Fruit fly (Drosophila melanogaster) whole organism, embryonic: ENCODE measurements around the gene CG17959.
A peak's percentile ranks its signal among the peaks of the same experiment; 100 is the strongest.

Experiments
- ATbp ChIP-seq: fragments of 200-800 bp; sonication (Bioruptor generic); optimal IDR thresholded peaks from 2 replicates; lab custom pipeline; 2017; ENCODE audit warnings: missing biosample characterization, mild to moderate bottlenecking, missing genetic modification characterization, missing genetic modification reagents
- Ada2b ChIP-seq: fragments of 200-800 bp; sonication (Bioruptor generic); IDR thresholded peaks from 2 replicates; pipeline ENCODE4 v1.3.6; 2022; ENCODE audit warnings: missing biosample characterization, missing genetic modification characterization
- Bgb ChIP-seq: fragments of 200-800 bp; sonication (Bioruptor generic); IDR thresholded peaks from 2 replicates; pipeline ENCODE4 v1.3.6; 2022; ENCODE audit warnings: missing biosample characterization, missing genetic modification characterization; ENCODE audit not compliant: partially characterized antibody
- CG10267 ChIP-seq: fragments of 200-800 bp; sonication (Bioruptor generic); optimal IDR thresholded peaks from 2 replicates; lab custom pipeline; 2018; ENCODE audit warnings: missing biosample characterization, mild to moderate bottlenecking, missing genetic modification characterization, moderate library complexity
- CG11398 ChIP-seq: fragments of 200-800 bp; sonication (Bioruptor generic); optimal IDR thresholded peaks from 2 replicates; lab custom pipeline; 2016; ENCODE audit warnings: missing biosample characterization, missing genetic modification characterization
- CG14710 ChIP-seq: fragments of 200-800 bp; sonication (Bioruptor generic); optimal IDR thresholded peaks from 3 replicates; lab custom pipeline; 2019; ENCODE audit warnings: missing biosample characterization, mild to moderate bottlenecking, missing genetic modification characterization, moderate library complexity
- CG15601 ChIP-seq: fragments of 200-800 bp; sonication (Bioruptor generic); optimal IDR thresholded peaks from 3 replicates; lab custom pipeline; 2019; ENCODE audit warnings: missing biosample characterization, mild to moderate bottlenecking, missing genetic modification characterization, moderate library complexity
- CG15696 ChIP-seq: fragments of 200-800 bp; sonication (Bioruptor generic); optimal IDR thresholded peaks from 2 replicates; lab custom pipeline; 2019; ENCODE audit warnings: missing biosample characterization, mild to moderate bottlenecking, missing genetic modification characterization, moderate library complexity
- CG16779 ChIP-seq: fragments of 200-800 bp; sonication (Bioruptor generic); IDR thresholded peaks from 2 replicates; pipeline ENCODE4 v1.3.6; 2022; ENCODE audit warnings: missing biosample characterization, missing genetic modification characterization
- CG17328 ChIP-seq: fragments of 200-800 bp; sonication (Bioruptor generic); IDR thresholded peaks from 2 replicates; pipeline ENCODE4 v1.3.6; 2022; ENCODE audit warnings: missing biosample characterization, missing genetic modification characterization
- CG2120 ChIP-seq: fragments of 200-800 bp; sonication (Bioruptor generic); optimal IDR thresholded peaks from 3 replicates; lab custom pipeline; 2016; ENCODE audit warnings: missing biosample characterization, missing genetic modification characterization
- CG3163 ChIP-seq: fragments of 200-800 bp; sonication (Bioruptor generic); optimal IDR thresholded peaks from 3 replicates; lab custom pipeline; 2016; ENCODE audit warnings: missing biosample characterization, missing genetic modification characterization
- CG34224 ChIP-seq: fragments of 200-800 bp; sonication (Bioruptor generic); IDR thresholded peaks from 3 replicates; pipeline ENCODE4 v1.3.6; 2022; ENCODE audit warnings: missing biosample characterization, missing genetic modification characterization; ENCODE audit not compliant: partially characterized antibody
- CG4820 ChIP-seq: fragments of 200-800 bp; sonication (Bioruptor generic); optimal IDR thresholded peaks from 3 replicates; lab custom pipeline; 2016; ENCODE audit warnings: missing biosample characterization, missing genetic modification characterization
- CG4854 ChIP-seq: fragments of 200-800 bp; sonication (Bioruptor generic); optimal IDR thresholded peaks from 2 replicates; lab custom pipeline; 2016; ENCODE audit warnings: missing biosample characterization, missing genetic modification characterization, inconsistent platforms
- CG6254 ChIP-seq: fragments of 200-800 bp; sonication (Bioruptor generic); optimal IDR thresholded peaks from 3 replicates; lab custom pipeline; 2017; ENCODE audit warnings: mild to moderate bottlenecking, missing biosample characterization, missing genetic modification reagents, missing genetic modification characterization
- CG7357 ChIP-seq: fragments of 200-800 bp; sonication (Bioruptor generic); IDR thresholded peaks from 3 replicates; pipeline ENCODE4 v1.3.6; 2022; ENCODE audit warnings: missing biosample characterization, missing genetic modification characterization
- CG8944 ChIP-seq: fragments of 200-800 bp; sonication (Bioruptor generic); optimal IDR thresholded peaks from 3 replicates; lab custom pipeline; 2016; ENCODE audit warnings: missing biosample characterization, missing genetic modification characterization
- CG9932 ChIP-seq: fragments of 200-800 bp; sonication (Bioruptor generic); IDR thresholded peaks from 2 replicates; pipeline ENCODE4 v1.3.6; 2022; ENCODE audit warnings: missing biosample characterization, missing genetic modification characterization
- CHES-1-like ChIP-seq: fragments of 200-800 bp; sonication (Bioruptor generic); optimal IDR thresholded peaks from 2 replicates; lab custom pipeline; 2016; ENCODE audit warnings: missing biosample characterization, missing genetic modification characterization
- Chrac-16 ChIP-seq: fragments of 200-800 bp; sonication (Bioruptor generic); optimal IDR thresholded peaks from 3 replicates; lab custom pipeline; 2016; ENCODE audit warnings: missing biosample characterization, missing genetic modification characterization
- D19B ChIP-seq: fragments of 200-800 bp; sonication (Bioruptor generic); optimal IDR thresholded peaks from 2 replicates; lab custom pipeline; 2017; ENCODE audit warnings: missing biosample characterization, mild to moderate bottlenecking, missing genetic modification characterization
- Dll ChIP-seq: fragments of 200-800 bp; sonication (Bioruptor generic); IDR thresholded peaks from 4 replicates; pipeline ENCODE4 v1.3.6; 2022; ENCODE audit warnings: missing biosample characterization, missing genetic modification characterization; ENCODE audit not compliant: partially characterized antibody
- Eip74EF ChIP-seq, 2 experiments: fragments of 200-800 bp in 1 of 2; fragments of >200 bp in 1 of 2; sonication (Bioruptor generic) in 1 of 2; optimal IDR thresholded peaks; 2 replicates each; lab custom pipeline; 2017 to 2019; ENCODE audit warnings: missing biosample characterization in 2 of 2, missing genetic modification characterization in 2 of 2, mild to moderate bottlenecking in 1 of 2, moderate library complexity in 1 of 2
- Ets97D ChIP-seq: fragments of 200-800 bp; sonication (Bioruptor generic); optimal IDR thresholded peaks from 3 replicates; lab custom pipeline; 2016; ENCODE audit warnings: missing biosample characterization, missing genetic modification characterization
- H2.0 ChIP-seq: fragments of 200-800 bp; sonication (Bioruptor generic); IDR thresholded peaks from 2 replicates; pipeline ENCODE4 v1.3.6; 2022; ENCODE audit warnings: missing biosample characterization, missing genetic modification characterization
- HHEX ChIP-seq: fragments of 200-800 bp; sonication (Bioruptor generic); optimal IDR thresholded peaks from 3 replicates; lab custom pipeline; 2017; ENCODE audit warnings: missing biosample characterization, mild to moderate bottlenecking, missing genetic modification characterization, missing genetic modification reagents
- HLHmδ ChIP-seq: fragments of 200-800 bp; sonication (Bioruptor generic); optimal IDR thresholded peaks from 2 replicates; lab custom pipeline; 2018; ENCODE audit warnings: missing biosample characterization, mild to moderate bottlenecking, missing genetic modification characterization, moderate library complexity
- Hr39 ChIP-seq: fragments of >200 bp; optimal IDR thresholded peaks from 2 replicates; lab custom pipeline; 2017
- Hr51 ChIP-seq, 2 experiments: fragments of 200-800 bp; sonication (Bioruptor generic); optimal IDR thresholded peaks; 2 replicates in 1 of 2; 3 replicates in 1 of 2; lab custom pipeline; 2016 to 2018; ENCODE audit warnings: missing biosample characterization in 2 of 2, missing genetic modification characterization in 2 of 2, mild to moderate bottlenecking in 1 of 2, moderate library complexity in 1 of 2
- Lpt ChIP-seq: fragments of >200 bp; optimal IDR thresholded peaks from 2 replicates; lab custom pipeline; 2018; ENCODE audit warnings: missing biosample characterization, missing genetic modification characterization
- MBD-R2 ChIP-seq: fragments of 200-800 bp; sonication (Bioruptor generic); IDR thresholded peaks from 2 replicates; pipeline ENCODE4 v1.3.6; 2022; ENCODE audit warnings: missing biosample characterization, missing genetic modification characterization
- ase ChIP-seq: fragments of 200-800 bp; sonication (Bioruptor generic); IDR thresholded peaks from 3 replicates; pipeline ENCODE4 v1.3.6; 2022; ENCODE audit warnings: missing biosample characterization, missing genetic modification characterization
- ato ChIP-seq: fragments of 200-800 bp; sonication (Bioruptor generic); IDR thresholded peaks from 2 replicates; pipeline ENCODE4 v1.3.6; 2022; ENCODE audit warnings: missing biosample characterization, missing genetic modification characterization; ENCODE audit not compliant: partially characterized antibody
- caup ChIP-seq: fragments of 200-800 bp; sonication (Bioruptor generic); optimal IDR thresholded peaks from 3 replicates; lab custom pipeline; 2017; ENCODE audit warnings: missing biosample characterization, mild to moderate bottlenecking, missing genetic modification characterization, moderate library complexity; ENCODE audit not compliant: severe bottlenecking
- corto ChIP-seq: fragments of 200-800 bp; sonication (Bioruptor generic); optimal IDR thresholded peaks from 2 replicates; lab custom pipeline; 2016; ENCODE audit warnings: missing biosample characterization, mild to moderate bottlenecking, missing genetic modification characterization, moderate library complexity
- dan ChIP-seq: fragments of 200-800 bp; sonication (Bioruptor generic); IDR thresholded peaks from 2 replicates; pipeline ENCODE4 v1.3.6; 2022; ENCODE audit warnings: missing biosample characterization, missing genetic modification characterization
- disco-r ChIP-seq: fragments of 200-800 bp; sonication (Bioruptor generic); optimal IDR thresholded peaks from 2 replicates; lab custom pipeline; 2016; ENCODE audit warnings: missing biosample characterization, missing genetic modification characterization
- dm ChIP-seq: fragments of 200-800 bp; sonication (Bioruptor generic); optimal IDR thresholded peaks from 3 replicates; lab custom pipeline; 2016; ENCODE audit warnings: missing biosample characterization, missing genetic modification characterization
- exex ChIP-seq: fragments of 200-800 bp; sonication (Bioruptor generic); optimal IDR thresholded peaks from 4 replicates; lab custom pipeline; 2018; ENCODE audit warnings: missing biosample characterization, mild to moderate bottlenecking, missing genetic modification characterization, moderate library complexity
- gce ChIP-seq: fragments of 200-800 bp; sonication (Bioruptor generic); IDR thresholded peaks from 3 replicates; pipeline ENCODE4 v1.3.6; 2022; ENCODE audit warnings: missing biosample characterization, missing genetic modification characterization
- hb ChIP-seq: fragments of 200-800 bp; sonication (Bioruptor generic); IDR thresholded peaks from 3 replicates; pipeline ENCODE4 v1.3.6; 2022; ENCODE audit warnings: missing biosample characterization, missing genetic modification characterization; ENCODE audit not compliant: partially characterized antibody
- phol ChIP-seq: fragments of 200-800 bp; sonication (Bioruptor generic); optimal IDR thresholded peaks from 3 replicates; lab custom pipeline; 2018; ENCODE audit warnings: missing biosample characterization, mild to moderate bottlenecking, missing genetic modification characterization, moderate library complexity
- prd ChIP-seq, 3 experiments: fragments of >200 bp in 2 of 3; fragments of 200-800 bp in 1 of 3; sonication (Bioruptor generic) in 1 of 3; optimal IDR thresholded peaks in 2 of 3; IDR thresholded peaks in 1 of 3; 2 replicates in 2 of 3; 3 replicates in 1 of 3; pipeline versions ENCODE4 v1.3.6 to Lab custom; 2017 to 2022; ENCODE audit warnings: missing biosample characterization in 1 of 3, missing genetic modification characterization in 1 of 3
- row ChIP-seq: fragments of 200-800 bp; sonication (Bioruptor generic); IDR thresholded peaks from 3 replicates; pipeline ENCODE4 v1.3.6; 2022; ENCODE audit warnings: missing biosample characterization, missing genetic modification characterization
- sob ChIP-seq: fragments of 200-800 bp; sonication (Bioruptor generic); IDR thresholded peaks from 2 replicates; pipeline ENCODE4 v1.3.6; 2022; ENCODE audit warnings: missing biosample characterization, missing genetic modification characterization
- tin ChIP-seq: fragments of 200-800 bp; sonication (Bioruptor generic); optimal IDR thresholded peaks from 3 replicates; lab custom pipeline; 2016; ENCODE audit warnings: missing biosample characterization, missing genetic modification characterization
- tup ChIP-seq: fragments of 200-800 bp; sonication (Bioruptor generic); optimal IDR thresholded peaks from 2 replicates; lab custom pipeline; 2016; ENCODE audit warnings: missing biosample characterization, mild to moderate bottlenecking, missing genetic modification characterization, moderate library complexity
- vvl ChIP-seq: fragments of 200-800 bp; sonication (Bioruptor generic); IDR thresholded peaks from 2 replicates; pipeline ENCODE4 v1.3.6; 2022; ENCODE audit warnings: missing biosample characterization, missing genetic modification characterization

Gene CG17959

DNA sequence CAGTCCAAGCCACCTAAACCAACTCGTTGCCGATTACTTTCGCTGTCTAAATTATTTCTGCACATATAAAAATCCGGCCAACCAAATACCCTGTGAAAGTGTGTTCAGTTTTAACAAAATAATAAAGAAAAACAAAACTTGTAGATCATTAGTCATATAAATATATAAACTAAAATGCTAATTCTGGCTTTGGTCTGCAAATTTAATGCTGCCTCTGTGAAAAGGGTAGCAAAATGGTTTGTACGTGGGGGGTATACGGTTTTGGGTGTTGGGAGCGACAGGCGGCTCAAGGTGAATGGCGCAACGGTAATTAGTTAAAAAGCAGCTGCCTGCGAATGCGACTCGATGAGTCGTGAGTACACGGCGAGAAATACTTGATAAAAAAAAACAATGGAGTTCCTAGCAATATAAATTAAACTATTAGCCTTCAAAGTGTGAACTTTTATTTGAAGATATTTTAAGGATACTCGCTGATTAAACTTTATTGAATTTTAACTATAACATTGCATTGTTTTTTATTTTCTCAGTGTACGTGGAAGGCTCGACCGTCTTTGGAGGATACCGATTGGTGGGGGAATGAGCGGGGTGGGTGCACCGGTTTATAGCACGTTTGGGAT, 31.1 kb downstream of the CG17959 start (continued):
- peak; percentile 40 for TF ChIP-seq Chrac-16 (GFP tag; lab: Kevin White, UChicago)
- TF ChIP-seq dan (GFP tag; lab: Robert Waterston, UW), result no peak
- TF ChIP-seq CG4820 (GFP tag; lab: Kevin White, UChicago), result peak; percentile 56
- peak; percentile 39 for TF ChIP-seq D19B
- no peak for TF ChIP-seq MBD-R2 (GFP tag; lab: Robert Waterston, UW)
- no peak for TF ChIP-seq Ets97D (GFP tag; lab: Kevin White, UChicago)
- no peak for TF ChIP-seq disco-r (GFP tag; lab: Kevin White, UChicago)
- no peak for TF ChIP-seq corto (GFP tag; lab: Kevin White, UChicago)
- no peak for TF ChIP-seq Bgb (GFP tag; lab: Robert Waterston, UW)
- peak; percentile 1 for TF ChIP-seq dm (GFP tag; lab: Kevin White, UChicago)
- no peak for TF ChIP-seq ato
- TF ChIP-seq CG8944 (GFP tag; lab: Kevin White, UChicago), result peak; percentile 20
- TF ChIP-seq ase, result no peak
- no peak for TF ChIP-seq CG34224 (GFP tag; lab: Robert Waterston, UW)
- peak; percentile 16 for TF ChIP-seq CG2120
- TF ChIP-seq exex (tag; lab: Kevin White, UChicago), result no peak
- TF ChIP-seq CG7357 (GFP tag; lab: Robert Waterston, UW), result no peak
- no peak for TF ChIP-seq Eip74EF (GFP tag; optimal IDR thresholded peaks at IDR 0.05; lab: Kevin White, UChicago)
- no peak for TF ChIP-seq CG3163 (GFP tag; lab: Kevin White, UChicago)
- TF ChIP-seq CG9932 (GFP tag; lab: Robert Waterston, UW), result no peak
- no peak for TF ChIP-seq prd (optimal IDR thresholded peaks at IDR 0.05; lab: Kevin White, UChicago)
- TF ChIP-seq prd (GFP tag; IDR thresholded peaks at IDR 0.05; lab: Robert Waterston, UW), result peak; percentile 60; the same call in 2 of the 3 replicates
- peak in 1 of 2 experiments; percentile 21 for TF ChIP-seq Hr51 (GFP tag; optimal IDR thresholded peaks at IDR 0.05; lab: Kevin White, UChicago)
- no peak for TF ChIP-seq hb
- TF ChIP-seq CG11398, result no peak
- TF ChIP-seq tin (GFP tag; lab: Kevin White, UChicago), result peak; percentile 41
- TF ChIP-seq CG14710 (tag; lab: Kevin White, UChicago), result peak; percentile 45
- TF ChIP-seq CG16779 (GFP tag; lab: Robert Waterston, UW), result no peak
- no peak for TF ChIP-seq sob (GFP tag; lab: Robert Waterston, UW)
- TF ChIP-seq phol, result peak; percentile 60
- TF ChIP-seq CG15601 (tag; lab: Kevin White, UChicago), result peak; percentile 24
- TF ChIP-seq ATbp, result no peak
- no peak for TF ChIP-seq tup
- no peak for TF ChIP-seq Dll (GFP tag; lab: Robert Waterston, UW)
- no peak for TF ChIP-seq caup
- peak; percentile 34 for TF ChIP-seq CG10267
- TF ChIP-seq H2.0 (GFP tag; lab: Robert Waterston, UW), result no peak
- TF ChIP-seq CG6254 (GFP tag; lab: Kevin White, UChicago), result no peak
- TF ChIP-seq row (GFP tag; lab: Robert Waterston, UW), result peak; percentile 50; the same call in 2 of the 3 replicates
- no peak for TF ChIP-seq HLHmδ (GFP tag; lab: Kevin White, UChicago)
- TF ChIP-seq HHEX, result no peak
- TF ChIP-seq gce (GFP tag; lab: Robert Waterston, UW), result no peak
- TF ChIP-seq CG4854, result no peak
- peak; percentile 43 for TF ChIP-seq CG15696 (tag; lab: Kevin White, UChicago)
- no peak for TF ChIP-seq Hr39
- TF ChIP-seq CG17328 (GFP tag; lab: Robert Waterston, UW), result peak; percentile 45; the same call in 1 of the 2 replicates
- no peak for TF ChIP-seq Ada2b (GFP tag; lab: Robert Waterston, UW)
- TF ChIP-seq vvl (GFP tag; lab: Robert Waterston, UW), result 0 out of 2 replicates have a peak, but pooled peaks have one; percentile 41
- no peak for TF ChIP-seq Lpt
- no peak for TF ChIP-seq CHES-1-like (GFP tag; lab: Kevin White, UChicago)
